Worm (Caenorhabditis elegans) whole organism, early embryonic: ENCODE data around the gene mdf-2.

Experiments
- B0310.2 ChIP-seq: sonication (generic microtip); optimal IDR thresholded peaks from 2 replicates; lab custom pipeline; 2016; ENCODE audit warnings: mild to moderate bottlenecking, missing genetic modification characterization, missing compliant biosample characterization
- F13C5.2 ChIP-seq: sonication (generic microtip); optimal IDR thresholded peaks from 2 replicates; lab custom pipeline; 2017; ENCODE audit warnings: mild to moderate bottlenecking, missing genetic modification characterization, inconsistent platforms, missing compliant biosample characterization
- aly-1 ChIP-seq: sonication (generic microtip); optimal IDR thresholded peaks from 2 replicates; lab custom pipeline; 2016; ENCODE audit warnings: missing genetic modification characterization, missing compliant biosample characterization
- ama-1 ChIP-seq: fragments of 150-350 bp; optimal IDR thresholded peaks from 2 replicates; lab custom pipeline; 2014
- ceh-13 ChIP-seq: fragments of 200-800 bp; sonication (Bioruptor generic); optimal IDR thresholded peaks from 2 replicates; lab custom pipeline; 2018; ENCODE audit warnings: mild to moderate bottlenecking, missing genetic modification characterization, missing compliant biosample characterization
- ceh-36 ChIP-seq: sonication (generic microtip); optimal IDR thresholded peaks from 2 replicates; lab custom pipeline; 2016; ENCODE audit warnings: missing genetic modification characterization, inconsistent platforms, missing compliant biosample characterization
- ets-7 ChIP-seq: sonication (generic microtip); optimal IDR thresholded peaks from 2 replicates; lab custom pipeline; 2016; ENCODE audit warnings: missing genotype, missing genetic modification characterization, missing compliant biosample characterization
- flt-1 ChIP-seq: fragments of 200-800 bp; sonication (Bioruptor generic); IDR thresholded peaks from 2 replicates; pipeline ENCODE4 v1.3.6; 2022; ENCODE audit warnings: missing genetic modification characterization, missing compliant biosample characterization
- hmbx-1 ChIP-seq: sonication (generic microtip); optimal IDR thresholded peaks from 2 replicates; lab custom pipeline; 2016; ENCODE audit warnings: mild to moderate bottlenecking, missing genetic modification characterization, missing compliant biosample characterization
- hmg-4 ChIP-seq: fragments of 200-800 bp; sonication (Bioruptor generic); optimal IDR thresholded peaks from 2 replicates; lab custom pipeline; 2018; ENCODE audit warnings: mild to moderate bottlenecking, missing genetic modification characterization, missing compliant biosample characterization
- hnd-1 ChIP-seq: sonication (generic microtip); optimal IDR thresholded peaks from 2 replicates; lab custom pipeline; 2016; ENCODE audit warnings: missing genetic modification characterization, missing compliant biosample characterization
- pes-1 ChIP-seq: fragments of 200-800 bp; sonication (Bioruptor generic); IDR thresholded peaks from 2 replicates; pipeline ENCODE4 v1.3.6; 2022; ENCODE audit warnings: missing genetic modification reagents, missing genetic modification characterization, missing compliant biosample characterization
- scrt-1 ChIP-seq: fragments of 200-800 bp; sonication (Bioruptor generic); IDR thresholded peaks from 2 replicates; pipeline ENCODE4 v1.3.6; 2022; ENCODE audit warnings: missing genetic modification characterization, missing compliant biosample characterization
- sea-1 ChIP-seq: fragments of 200-800 bp; sonication (Bioruptor generic); conservative IDR thresholded peaks from 2 replicates; pipeline ENCODE4 v1.3.6; 2022; ENCODE audit warnings: missing genetic modification characterization, missing compliant biosample characterization
- tbx-11 ChIP-seq: fragments of 200-800 bp; sonication (Bioruptor generic); IDR thresholded peaks from 2 replicates; pipeline ENCODE4 v1.3.6; 2022; ENCODE audit warnings: missing genetic modification characterization, missing compliant biosample characterization
- tbx-37 ChIP-seq: fragments of 200-800 bp; sonication (Bioruptor generic); conservative IDR thresholded peaks from 2 replicates; pipeline ENCODE4 v1.3.6; 2022; ENCODE audit warnings: missing genetic modification reagents, missing genetic modification characterization, missing compliant biosample characterization
- tra-4 ChIP-seq: sonication (generic microtip); optimal IDR thresholded peaks from 2 replicates; lab custom pipeline; 2017; ENCODE audit warnings: missing genetic modification characterization, missing compliant biosample characterization

Gene mdf-2

ce11 chrIV:2634992-2635391 lies 5.9 kb downstream of the mdf-2 start:
- TF ChIP-seq pes-1 (no peak), hnd-1 (tag; lab: Kevin White, UChicago) (no peak), tbx-37 (GFP tag; lab: Robert Waterston, UW) (no peak), hmbx-1 (no peak), ets-7 (no peak), scrt-1 (GFP tag; lab: Robert Waterston, UW) (no peak), hmg-4 (GFP tag; lab: Kevin White, UChicago) (no peak), aly-1 (tag; lab: Kevin White, UChicago) (no peak), tra-4 (tag; lab: Kevin White, UChicago) (no peak), ceh-36 (tag; lab: Kevin White, UChicago) (no peak), flt-1 (GFP tag; lab: Robert Waterston, UW) (no peak), F13C5.2 (tag; lab: Kevin White, UChicago) (no peak), tbx-11 (GFP tag; lab: Robert Waterston, UW) (no peak)

DNA sequence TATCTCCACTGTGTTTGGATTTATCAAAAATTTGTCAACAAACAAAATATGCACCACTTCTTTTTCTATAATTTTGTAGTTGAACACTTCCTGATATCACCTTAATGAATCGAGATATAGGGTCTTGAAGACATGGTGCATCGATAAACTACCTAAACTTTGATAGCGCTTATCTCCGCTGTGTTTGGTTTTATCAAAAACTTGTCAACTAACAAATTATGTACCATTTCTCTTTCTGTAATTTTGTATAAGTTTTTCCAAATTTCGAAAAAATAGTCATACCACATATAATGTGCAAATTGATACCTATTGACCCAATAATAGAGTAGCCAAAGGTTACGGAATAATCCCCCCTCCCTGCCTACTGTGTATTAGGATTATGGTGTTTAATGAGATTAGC lies 10.8 kb downstream of the mdf-2 start:
- no peak for TF ChIP-seq tbx-11 (GFP tag; lab: Robert Waterston, UW)
- TF ChIP-seq ceh-36 (tag; lab: Kevin White, UChicago), result peak; percentile 55

DNA sequence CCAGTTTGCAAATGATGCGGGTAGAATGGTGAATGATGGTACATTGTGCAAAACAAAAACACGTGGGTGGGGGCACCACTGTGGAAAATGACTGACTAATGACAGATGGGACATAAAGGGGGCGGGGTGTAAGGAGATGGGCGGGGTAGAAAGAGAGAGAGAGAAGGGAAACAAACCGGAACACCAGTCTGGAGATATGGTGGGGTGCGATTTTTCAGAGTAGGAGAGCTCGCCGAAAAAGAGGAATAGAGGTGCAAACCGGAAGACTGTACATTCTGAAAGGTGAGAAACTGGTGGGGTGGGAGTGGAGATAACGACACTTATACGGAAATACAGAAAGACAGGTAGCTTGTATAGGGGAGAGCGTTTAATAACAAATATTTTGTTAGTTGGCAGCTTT lies 12.8 kb downstream of the mdf-2 start, which contains the start of gene ngn-1:
Gene ngn-1, minus strand, starts transcription at position 101 of the 400 bp plus-strand sequence.
- no peak for TF ChIP-seq sea-1
- no peak for TF ChIP-seq ceh-36 (tag; lab: Kevin White, UChicago)
- TF ChIP-seq tra-4 (tag; lab: Kevin White, UChicago), result no peak
- TF ChIP-seq flt-1 (GFP tag; lab: Robert Waterston, UW), result no peak
- TF ChIP-seq tbx-11 (GFP tag; lab: Robert Waterston, UW), result no peak
- TF ChIP-seq ceh-13 (GFP tag; lab: Kevin White, UChicago), result no peak
- TF ChIP-seq F13C5.2 (tag; lab: Kevin White, UChicago), result no peak
- TF ChIP-seq B0310.2 (tag; lab: Kevin White, UChicago), result no peak
- TF ChIP-seq aly-1 (tag; lab: Kevin White, UChicago), result no peak
- no peak for TF ChIP-seq scrt-1 (GFP tag; lab: Robert Waterston, UW)
- no peak for TF ChIP-seq tbx-37 (GFP tag; lab: Robert Waterston, UW)
- TF ChIP-seq hmg-4 (GFP tag; lab: Kevin White, UChicago), result no peak

ce11 chrIV:2618611-2619010 lies 22.3 kb downstream of the mdf-2 start, which contains the start of gene smf-3:
Gene smf-3 (plus strand): TSS chrIV:2618869.
- TF ChIP-seq ets-7 (no peak), pes-1 (no peak), hnd-1 (tag; lab: Kevin White, UChicago) (no peak), hmg-4 (GFP tag; lab: Kevin White, UChicago) (no peak), ama-1 (no peak), B0310.2 (tag; lab: Kevin White, UChicago) (no peak), ceh-13 (GFP tag; lab: Kevin White, UChicago) (no peak), flt-1 (GFP tag; lab: Robert Waterston, UW) (no peak), ceh-36 (tag; lab: Kevin White, UChicago) (no peak), hmbx-1 (no peak), tbx-37 (GFP tag; lab: Robert Waterston, UW) (no peak), tbx-11 (GFP tag; lab: Robert Waterston, UW) (no peak)

DNA sequence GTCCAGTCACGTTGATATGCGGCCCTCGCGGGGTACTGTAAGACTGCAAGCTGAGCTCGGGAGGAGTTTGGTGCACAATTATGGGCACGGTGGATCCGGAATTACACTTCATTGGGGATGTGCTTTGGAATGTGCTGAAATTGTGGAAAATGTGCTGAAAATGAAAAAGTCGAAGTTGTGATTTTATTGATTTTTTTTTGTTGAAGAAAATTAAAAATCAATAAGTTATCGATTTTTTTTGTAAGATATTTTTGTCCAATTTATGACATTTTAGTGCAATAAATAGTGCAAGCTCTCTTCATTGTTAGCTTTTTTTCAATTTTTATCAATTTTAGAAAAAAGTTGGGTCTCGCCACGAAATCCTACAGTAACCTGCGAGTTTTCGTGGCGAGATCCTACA lies 24.1 kb downstream of the mdf-2 start:
- no peak for TF ChIP-seq B0310.2 (tag; lab: Kevin White, UChicago)
- no peak for TF ChIP-seq ceh-13 (GFP tag; lab: Kevin White, UChicago)
- TF ChIP-seq ceh-36 (tag; lab: Kevin White, UChicago), result no peak
- no peak for TF ChIP-seq scrt-1 (GFP tag; lab: Robert Waterston, UW)
- no peak for TF ChIP-seq pes-1
- TF ChIP-seq hnd-1 (tag; lab: Kevin White, UChicago), result no peak
- no peak for TF ChIP-seq tra-4 (tag; lab: Kevin White, UChicago)
- TF ChIP-seq sea-1, result no peak
- TF ChIP-seq flt-1 (GFP tag; lab: Robert Waterston, UW), result no peak
- TF ChIP-seq hmg-4 (GFP tag; lab: Kevin White, UChicago), result no peak
- no peak for TF ChIP-seq ets-7
- TF ChIP-seq tbx-11 (GFP tag; lab: Robert Waterston, UW), result no peak
- TF ChIP-seq ama-1, result no peak
- TF ChIP-seq F13C5.2 (tag; lab: Kevin White, UChicago), result no peak
- TF ChIP-seq aly-1 (tag; lab: Kevin White, UChicago), result no peak
- no peak for TF ChIP-seq tbx-37 (GFP tag; lab: Robert Waterston, UW)

ce11 chrIV:2613754-2614244 lies 27.1 kb downstream of the mdf-2 start, which contains the start of gene daao-1:
Gene daao-1 (plus strand): TSS chrIV:2614194.
- TF ChIP-seq ama-1 (no peak), hmbx-1 (no peak), F13C5.2 (tag; lab: Kevin White, UChicago) (no peak), scrt-1 (GFP tag; lab: Robert Waterston, UW) (no peak), tra-4 (tag; lab: Kevin White, UChicago) (no peak), ets-7 (no peak), tbx-11 (GFP tag; lab: Robert Waterston, UW) (no peak), hnd-1 (tag; lab: Kevin White, UChicago) (no peak), flt-1 (GFP tag; lab: Robert Waterston, UW) (no peak), ceh-36 (tag; lab: Kevin White, UChicago) (no peak), aly-1 (tag; lab: Kevin White, UChicago) (no peak), tbx-37 (GFP tag; lab: Robert Waterston, UW) (no peak), pes-1 (no peak), ceh-13 (GFP tag; lab: Kevin White, UChicago) (no peak)

- TF ChIP-seq F13C5.2 (tag; lab: Kevin White, UChicago) (no peak), B0310.2 (tag; lab: Kevin White, UChicago) (no peak), hnd-1 (tag; lab: Kevin White, UChicago) (no peak), ceh-13 (GFP tag; lab: Kevin White, UChicago) (no peak), pes-1 (no peak), tra-4 (tag; lab: Kevin White, UChicago) (no peak), ets-7 (no peak), sea-1 (no peak), ceh-36 (tag; lab: Kevin White, UChicago) (no peak), scrt-1 (GFP tag; lab: Robert Waterston, UW) (no peak), ama-1 (no peak), tbx-11 (GFP tag; lab: Robert Waterston, UW) (no peak), aly-1 (tag; lab: Kevin White, UChicago) (no peak), tbx-37 (GFP tag; lab: Robert Waterston, UW) (no peak), hmg-4 (GFP tag; lab: Kevin White, UChicago) (no peak)
These were observed 27.9 kb downstream of the mdf-2 start, which contains the start of gene Y69A2AR.28 for ce11 chrIV:2613011-2613503. Gene Y69A2AR.28 (minus strand): TSS chrIV:2613061.
